1 fruit fly cellular context compared by ENCODE assay signal in genomic region chr2L:20987438-20987837, dm6.
TF ChIP-seq lines count a peak whose summit lies in the region.

No protein-coding gene starts in this region.

TF ChIP-seq in whole organism, embryonic, 481 proteins besides CTCF, POLR2A, EP300 and RAD21 (continued from another document):
- TF ChIP-seq Ets65A (GFP tag; lab: Kevin White, UChicago) (peak; percentile 93), CG8089 (GFP tag; optimal IDR thresholded peaks at IDR 0.05; lab: Kevin White, UChicago) (peak; percentile 79), CG15269 (tag; optimal IDR thresholded peaks at IDR 0.05; lab: Kevin White, UChicago) (peak; percentile 81), CG3995 (GFP tag; optimal IDR thresholded peaks at IDR 0.05; lab: Kevin White, UChicago) (no peak), fd3F (GFP tag; optimal IDR thresholded peaks at IDR 0.05; lab: Kevin White, UChicago) (peak; percentile 62), CG8281 (tag; optimal IDR thresholded peaks at IDR 0.05; lab: Kevin White, UChicago) (peak; percentile 53), fu2 (GFP tag; optimal IDR thresholded peaks at IDR 0.05; lab: Kevin White, UChicago) (peak; percentile 76), zen2 (GFP tag; IDR thresholded peaks at IDR 0.05; lab: Robert Waterston, UW; ENCODE audit: partially characterized antibody) (no peak), gfzf (GFP tag; optimal IDR thresholded peaks at IDR 0.05; lab: Kevin White, UChicago) (no peak), CG32532 (GFP tag; IDR thresholded peaks at IDR 0.05; lab: Robert Waterston, UW) (peak; percentile 74), pita (GFP tag; optimal IDR thresholded peaks at IDR 0.05; lab: Kevin White, UChicago) (no peak)
